Fruit fly (Drosophila melanogaster): ENCODE measurements around the gene Ipk2.

DNA sequence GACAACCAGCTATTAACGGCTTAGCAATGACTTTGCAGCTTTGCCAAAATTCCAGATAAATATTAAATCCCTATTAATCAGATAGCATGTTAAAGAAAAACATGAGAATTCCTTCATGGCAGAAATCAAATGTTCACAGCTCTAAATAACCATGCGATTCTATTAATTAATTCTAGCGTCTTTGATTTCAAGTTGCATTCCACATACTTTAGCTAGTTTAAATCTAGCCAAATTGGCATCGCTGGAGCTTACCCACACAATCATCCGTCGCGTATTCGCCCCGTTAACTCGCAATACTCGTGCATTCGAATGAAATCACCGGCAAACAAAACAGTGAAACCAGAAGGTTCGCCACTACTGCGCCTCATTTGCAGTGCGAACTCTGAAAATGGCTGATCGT lies 14.8 kb downstream of the Ipk2 start, which contains the start of gene Tspo:
- TF ChIP-seq CG14014 (GFP tag; IDR thresholded peaks at IDR 0.05), result no peak
- no peak for TF ChIP-seq CG10431 (GFP tag; optimal IDR thresholded peaks at IDR 0.05)
- TF ChIP-seq CG9609 (GFP tag; optimal IDR thresholded peaks at IDR 0.05), result no peak
- TF ChIP-seq ab (GFP tag; optimal IDR thresholded peaks at IDR 0.05), result no peak
- no peak for TF ChIP-seq CG4282 (GFP tag; optimal IDR thresholded peaks at IDR 0.05)

All from whole organism, embryonic.